Worm (Caenorhabditis elegans): ENCODE measurements around the gene dnj-5.

- no peak for TF ChIP-seq ceh-63 (GFP tag; optimal IDR thresholded peaks at IDR 0.05)
- TF ChIP-seq nhr-11 (tag; optimal IDR thresholded peaks at IDR 0.05): no peak
- no peak for TF ChIP-seq ces-1 (GFP tag; optimal IDR thresholded peaks at IDR 0.05)
- no peak for TF ChIP-seq nhr-76 (tag; optimal IDR thresholded peaks at IDR 0.05)
- no peak for TF ChIP-seq efl-1 (optimal IDR thresholded peaks at IDR 0.05)
- TF ChIP-seq efl-1 (GFP tag; optimal IDR thresholded peaks at IDR 0.05 in 1 of 2): peak in 1 of 2 experiments; percentile 93
- no peak for TF ChIP-seq pqm-1 (tag; optimal IDR thresholded peaks at IDR 0.05)
Observed at ce11 chrII:6888211-6888610, 30.1 kb upstream of the dnj-5 start.
